Worm (Caenorhabditis elegans) whole organism, early embryonic: ENCODE results near the gene ZK512.4.

Experiments
- B0310.2 ChIP-seq: sonication (generic microtip); optimal IDR thresholded peaks from 2 replicates; lab custom pipeline; 2016; ENCODE audit warnings: mild to moderate bottlenecking, missing genetic modification characterization, missing compliant biosample characterization
- F13C5.2 ChIP-seq: sonication (generic microtip); optimal IDR thresholded peaks from 2 replicates; lab custom pipeline; 2017; ENCODE audit warnings: mild to moderate bottlenecking, missing genetic modification characterization, inconsistent platforms, missing compliant biosample characterization
- aly-1 ChIP-seq: sonication (generic microtip); optimal IDR thresholded peaks from 2 replicates; lab custom pipeline; 2016; ENCODE audit warnings: missing genetic modification characterization, missing compliant biosample characterization
- ama-1 ChIP-seq: fragments of 150-350 bp; optimal IDR thresholded peaks from 2 replicates; lab custom pipeline; 2014
- ceh-13 ChIP-seq: fragments of 200-800 bp; sonication (Bioruptor generic); optimal IDR thresholded peaks from 2 replicates; lab custom pipeline; 2018; ENCODE audit warnings: mild to moderate bottlenecking, missing genetic modification characterization, missing compliant biosample characterization
- ceh-36 ChIP-seq: sonication (generic microtip); optimal IDR thresholded peaks from 2 replicates; lab custom pipeline; 2016; ENCODE audit warnings: missing genetic modification characterization, inconsistent platforms, missing compliant biosample characterization
- ets-7 ChIP-seq: sonication (generic microtip); optimal IDR thresholded peaks from 2 replicates; lab custom pipeline; 2016; ENCODE audit warnings: missing genotype, missing genetic modification characterization, missing compliant biosample characterization
- flt-1 ChIP-seq: fragments of 200-800 bp; sonication (Bioruptor generic); IDR thresholded peaks from 2 replicates; pipeline ENCODE4 v1.3.6; 2022; ENCODE audit warnings: missing genetic modification characterization, missing compliant biosample characterization
- hmbx-1 ChIP-seq: sonication (generic microtip); optimal IDR thresholded peaks from 2 replicates; lab custom pipeline; 2016; ENCODE audit warnings: mild to moderate bottlenecking, missing genetic modification characterization, missing compliant biosample characterization
- hmg-4 ChIP-seq: fragments of 200-800 bp; sonication (Bioruptor generic); optimal IDR thresholded peaks from 2 replicates; lab custom pipeline; 2018; ENCODE audit warnings: mild to moderate bottlenecking, missing genetic modification characterization, missing compliant biosample characterization
- hnd-1 ChIP-seq: sonication (generic microtip); optimal IDR thresholded peaks from 2 replicates; lab custom pipeline; 2016; ENCODE audit warnings: missing genetic modification characterization, missing compliant biosample characterization
- pes-1 ChIP-seq: fragments of 200-800 bp; sonication (Bioruptor generic); IDR thresholded peaks from 2 replicates; pipeline ENCODE4 v1.3.6; 2022; ENCODE audit warnings: missing genetic modification reagents, missing genetic modification characterization, missing compliant biosample characterization
- scrt-1 ChIP-seq: fragments of 200-800 bp; sonication (Bioruptor generic); IDR thresholded peaks from 2 replicates; pipeline ENCODE4 v1.3.6; 2022; ENCODE audit warnings: missing genetic modification characterization, missing compliant biosample characterization
- sea-1 ChIP-seq: fragments of 200-800 bp; sonication (Bioruptor generic); conservative IDR thresholded peaks from 2 replicates; pipeline ENCODE4 v1.3.6; 2022; ENCODE audit warnings: missing genetic modification characterization, missing compliant biosample characterization
- tbx-11 ChIP-seq: fragments of 200-800 bp; sonication (Bioruptor generic); IDR thresholded peaks from 2 replicates; pipeline ENCODE4 v1.3.6; 2022; ENCODE audit warnings: missing genetic modification characterization, missing compliant biosample characterization
- tbx-37 ChIP-seq: fragments of 200-800 bp; sonication (Bioruptor generic); conservative IDR thresholded peaks from 2 replicates; pipeline ENCODE4 v1.3.6; 2022; ENCODE audit warnings: missing genetic modification reagents, missing genetic modification characterization, missing compliant biosample characterization
- tra-4 ChIP-seq: sonication (generic microtip); optimal IDR thresholded peaks from 2 replicates; lab custom pipeline; 2017; ENCODE audit warnings: missing genetic modification characterization, missing compliant biosample characterization

Gene ZK512.4

ce11 chrIII:9153809-9154208, 8.7 kb downstream of the ZK512.4 start, which contains the start of gene nhl-1:
TSS of gene nhl-1 (minus strand) at chrIII:9153909.
- TF ChIP-seq pes-1 (GFP tag; lab: Robert Waterston, UW): no peak
- no peak for TF ChIP-seq tra-4 (tag; lab: Kevin White, UChicago)
- no peak for TF ChIP-seq ceh-36 (tag; lab: Kevin White, UChicago)
- no peak for TF ChIP-seq hmbx-1
- TF ChIP-seq tbx-11: no peak
- no peak for TF ChIP-seq F13C5.2 (tag; lab: Kevin White, UChicago)
- TF ChIP-seq hnd-1 (tag; lab: Kevin White, UChicago): no peak
- TF ChIP-seq flt-1 (GFP tag; lab: Robert Waterston, UW): no peak
- no peak for TF ChIP-seq aly-1
- TF ChIP-seq scrt-1 (GFP tag; lab: Robert Waterston, UW): no peak
- TF ChIP-seq hmg-4 (GFP tag; lab: Kevin White, UChicago): no peak
- TF ChIP-seq ceh-13 (GFP tag; lab: Kevin White, UChicago): no peak
- no peak for TF ChIP-seq sea-1 (GFP tag; lab: Robert Waterston, UW)

ce11 chrIII:9154766-9155165, 9.6 kb downstream of the ZK512.4 start, which contains the start of gene irld-34:
TSS of gene irld-34 (plus strand) at chrIII:9155066.
- TF ChIP-seq tbx-11: no peak

- no peak for TF ChIP-seq B0310.2
- no peak for TF ChIP-seq scrt-1 (GFP tag; lab: Robert Waterston, UW)
- no peak for TF ChIP-seq tbx-11
- TF ChIP-seq ets-7: no peak
These were observed 16.4 kb downstream of the ZK512.4 start, which contains the start of gene ptr-9 for ce11 chrIII:9161553-9161952. TSS of gene ptr-9 (minus strand) at chrIII:9161653.

ce11 chrIII:9162634-9163118, 17.5 kb downstream of the ZK512.4 start, which contains the start of gene dgk-3:
TSS of gene dgk-3 (plus strand) at chrIII:9163068.
- TF ChIP-seq ama-1 (lab: Kevin White, UChicago) (no peak), tbx-37 (GFP tag; lab: Robert Waterston, UW) (no peak), aly-1 (no peak), hmbx-1 (no peak), pes-1 (GFP tag; lab: Robert Waterston, UW) (no peak), tbx-11 (no peak), sea-1 (GFP tag; lab: Robert Waterston, UW) (no peak)

- TF ChIP-seq ceh-36 (tag; lab: Kevin White, UChicago) (no peak), tbx-11 (no peak), hmg-4 (GFP tag; lab: Kevin White, UChicago) (no peak), pes-1 (GFP tag; lab: Robert Waterston, UW) (no peak), flt-1 (GFP tag; lab: Robert Waterston, UW) (no peak), hmbx-1 (no peak), ets-7 (no peak), tra-4 (tag; lab: Kevin White, UChicago) (no peak)
These were observed 27.6 kb downstream of the ZK512.4 start, which contains the start of gene ina-1 for ce11 chrIII:9172702-9173101. TSS of gene ina-1 (minus strand) at chrIII:9172802.

- TF ChIP-seq hmg-4 (GFP tag; lab: Kevin White, UChicago): no peak
- no peak for TF ChIP-seq scrt-1 (GFP tag; lab: Robert Waterston, UW)
- no peak for TF ChIP-seq aly-1
- no peak for TF ChIP-seq tbx-11
- TF ChIP-seq sea-1 (GFP tag; lab: Robert Waterston, UW): no peak
- no peak for TF ChIP-seq pes-1 (GFP tag; lab: Robert Waterston, UW)
- TF ChIP-seq hmbx-1: no peak
- TF ChIP-seq flt-1 (GFP tag; lab: Robert Waterston, UW): no peak
- TF ChIP-seq hnd-1 (tag; lab: Kevin White, UChicago): no peak
- TF ChIP-seq ama-1 (lab: Kevin White, UChicago): no peak
These were observed 28.1 kb downstream of the ZK512.4 start for ce11 chrIII:9173239-9173638.

- TF ChIP-seq sea-1 (GFP tag; lab: Robert Waterston, UW) (0 out of 2 replicates have a peak, but pooled peaks have one; percentile 44), tbx-11 (0 out of 2 replicates have a peak, but pooled peaks have one; percentile 44), hmg-4 (GFP tag; lab: Kevin White, UChicago) (peak; percentile 78), F13C5.2 (tag; lab: Kevin White, UChicago) (no peak)
These were observed 30.9 kb downstream of the ZK512.4 start for ce11 chrIII:9176008-9176407.

ce11 chrIII:9177874-9178273, 32.7 kb downstream of the ZK512.4 start:
- TF ChIP-seq tbx-11 (no peak), sea-1 (GFP tag; lab: Robert Waterston, UW) (no peak), pes-1 (GFP tag; lab: Robert Waterston, UW) (no peak), ama-1 (lab: Kevin White, UChicago) (no peak), ceh-13 (GFP tag; lab: Kevin White, UChicago) (no peak), B0310.2 (no peak), flt-1 (GFP tag; lab: Robert Waterston, UW) (no peak), hnd-1 (tag; lab: Kevin White, UChicago) (no peak)

ce11 chrIII:9181246-9181645, 36.1 kb downstream of the ZK512.4 start, which contains the start of gene tax-4:
TSS of gene tax-4 (plus strand) at chrIII:9181546.
- TF ChIP-seq sea-1 (GFP tag; lab: Robert Waterston, UW) (no peak), hmg-4 (GFP tag; lab: Kevin White, UChicago) (no peak), tbx-37 (GFP tag; lab: Robert Waterston, UW) (no peak), pes-1 (GFP tag; lab: Robert Waterston, UW) (no peak), aly-1 (no peak), flt-1 (GFP tag; lab: Robert Waterston, UW) (no peak), ets-7 (no peak), scrt-1 (GFP tag; lab: Robert Waterston, UW) (no peak), ceh-36 (tag; lab: Kevin White, UChicago) (no peak), F13C5.2 (tag; lab: Kevin White, UChicago) (no peak), tbx-11 (no peak), hmbx-1 (no peak), hnd-1 (tag; lab: Kevin White, UChicago) (no peak), ama-1 (lab: Kevin White, UChicago) (no peak), B0310.2 (no peak), tra-4 (tag; lab: Kevin White, UChicago) (no peak), ceh-13 (GFP tag; lab: Kevin White, UChicago) (no peak)
